Worm (Caenorhabditis elegans): ENCODE measurements around the gene kmo-1.

DNA sequence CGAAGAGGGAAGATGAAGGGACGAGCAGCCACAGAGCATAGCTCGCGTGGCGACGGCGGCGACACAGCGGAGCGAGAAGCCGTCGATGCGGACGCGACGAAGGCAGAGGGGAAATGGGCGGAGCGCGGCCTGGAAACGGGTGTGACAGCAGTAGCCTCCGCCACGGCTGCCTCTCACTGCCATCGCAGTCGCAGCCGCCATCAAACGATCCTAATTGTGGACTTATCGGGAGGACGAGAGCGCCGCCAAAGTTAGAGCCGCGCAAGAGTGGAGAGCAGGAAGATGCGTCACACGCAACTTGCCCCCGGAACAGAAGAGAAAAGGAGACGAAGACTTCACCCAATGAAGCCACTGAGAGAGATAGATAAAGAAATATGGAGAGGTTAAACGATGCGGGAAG is 46.0 kb downstream of the kmo-1 start:
- TF ChIP-seq hmbx-1 (tag; optimal IDR thresholded peaks at IDR 0.05) (no peak), tbx-11 (GFP tag; IDR thresholded peaks at IDR 0.05) (no peak), pes-1 (GFP tag; IDR thresholded peaks at IDR 0.05) (no peak), ets-7 (tag; optimal IDR thresholded peaks at IDR 0.05) (no peak), hmg-4 (GFP tag; optimal IDR thresholded peaks at IDR 0.05) (no peak), ama-1 (optimal IDR thresholded peaks at IDR 0.05) (no peak)

Data from whole organism, early embryonic.